Fruit fly (Drosophila melanogaster) whole organism, prepupa: ENCODE results near the gene Sas-4.

ENCODE experiments used
- Blimp-1 ChIP-seq: fragments of 200-800 bp; sonication (Bioruptor generic); optimal IDR thresholded peaks from 3 replicates; lab custom pipeline; 2017; ENCODE audit warnings: missing biosample characterization, missing genetic modification characterization, mild to moderate bottlenecking, moderate library complexity, missing genetic modification reagents
- CG10631 ChIP-seq: fragments of 200-800 bp; sonication (Bioruptor generic); optimal IDR thresholded peaks from 2 replicates; lab custom pipeline; 2016; ENCODE audit warnings: missing biosample characterization, missing genetic modification characterization
- CG10669 ChIP-seq: fragments of 200-800 bp; sonication (Bioruptor generic); optimal IDR thresholded peaks from 3 replicates; lab custom pipeline; 2018; ENCODE audit warnings: missing biosample characterization, mild to moderate bottlenecking, missing genetic modification characterization, moderate library complexity
- CG11294 ChIP-seq: fragments of 200-800 bp; sonication (Bioruptor generic); IDR thresholded peaks from 2 replicates; pipeline ENCODE4 v1.3.6; 2022; ENCODE audit warnings: missing biosample characterization, missing genetic modification characterization
- CG11762 ChIP-seq: fragments of 200-800 bp; sonication (Bioruptor generic); optimal IDR thresholded peaks from 3 replicates; lab custom pipeline; 2016; ENCODE audit warnings: missing biosample characterization, missing genetic modification characterization; ENCODE audit not compliant: insufficient read depth
- CG11902 ChIP-seq: fragments of 200-800 bp; sonication (Bioruptor generic); optimal IDR thresholded peaks from 3 replicates; lab custom pipeline; 2016; ENCODE audit warnings: missing biosample characterization, missing genetic modification characterization
- CG15336 ChIP-seq: fragments of 200-800 bp; sonication (Bioruptor generic); IDR thresholded peaks from 2 replicates; pipeline ENCODE4 v1.3.6; 2022; ENCODE audit warnings: missing biosample characterization, missing genetic modification characterization
- CG3032 ChIP-seq: fragments of 200-800 bp; optimal IDR thresholded peaks from 2 replicates; lab custom pipeline; 2019; ENCODE audit warnings: missing biosample characterization, mild to moderate bottlenecking, missing genetic modification characterization, moderate library complexity
- CG31627 ChIP-seq: fragments of 200-800 bp; sonication (Bioruptor generic); optimal IDR thresholded peaks from 3 replicates; lab custom pipeline; 2016; ENCODE audit warnings: missing biosample characterization, missing genetic modification characterization
- CG32006 ChIP-seq: fragments of 200-800 bp; sonication (Bioruptor generic); optimal IDR thresholded peaks from 3 replicates; lab custom pipeline; 2017; ENCODE audit warnings: missing biosample characterization, mild to moderate bottlenecking, missing genetic modification characterization
- CG3919 ChIP-seq: fragments of 200-800 bp; sonication (Bioruptor generic); optimal IDR thresholded peaks from 3 replicates; lab custom pipeline; 2016; ENCODE audit warnings: missing biosample characterization, missing genetic modification characterization
- CG4318 ChIP-seq: fragments of 200-800 bp; sonication (Bioruptor generic); optimal IDR thresholded peaks from 3 replicates; lab custom pipeline; 2017; ENCODE audit warnings: missing biosample characterization, mild to moderate bottlenecking, missing genetic modification characterization
- CG6163 ChIP-seq: fragments of 200-800 bp; sonication (Bioruptor generic); IDR thresholded peaks from 3 replicates; pipeline ENCODE4 v1.3.6; 2022; ENCODE audit warnings: missing biosample characterization, missing genetic modification characterization
- CG6792 ChIP-seq: fragments of 200-800 bp; sonication (Bioruptor generic); optimal IDR thresholded peaks from 3 replicates; lab custom pipeline; 2016; ENCODE audit warnings: missing biosample characterization, missing genetic modification characterization
- CG6854 ChIP-seq: fragments of 200-800 bp; sonication (Bioruptor generic); optimal IDR thresholded peaks from 2 replicates; lab custom pipeline; 2017; ENCODE audit warnings: missing biosample characterization, mild to moderate bottlenecking, missing genetic modification characterization
- CG7368 ChIP-seq: fragments of 200-800 bp; sonication (Bioruptor generic); optimal IDR thresholded peaks from 3 replicates; lab custom pipeline; 2016; ENCODE audit warnings: missing biosample characterization, missing genetic modification characterization
- CG8319 ChIP-seq: fragments of 200-800 bp; sonication (Bioruptor generic); optimal IDR thresholded peaks from 3 replicates; lab custom pipeline; 2016; ENCODE audit warnings: missing biosample characterization, missing genetic modification characterization
- CG8632 ChIP-seq: fragments of 200-800 bp; sonication (Bioruptor generic); optimal IDR thresholded peaks from 3 replicates; lab custom pipeline; 2016; ENCODE audit warnings: missing biosample characterization, missing genetic modification characterization
- Eip75B ChIP-seq: fragments of 200-800 bp; sonication (Bioruptor generic); optimal IDR thresholded peaks from 3 replicates; lab custom pipeline; 2016; ENCODE audit warnings: missing biosample characterization, missing genetic modification characterization
- Eip78C ChIP-seq: fragments of 200-800 bp; sonication (Bioruptor generic); peaks from one replicate; lab custom pipeline; 2016; ENCODE audit warnings: missing biosample characterization, missing genetic modification characterization
- Eip93F ChIP-seq: fragments of 200-800 bp; sonication (Bioruptor generic); optimal IDR thresholded peaks from 2 replicates; lab custom pipeline; 2016; ENCODE audit warnings: missing biosample characterization, mild to moderate bottlenecking, missing genetic modification characterization
- Ets21C ChIP-seq: fragments of 200-800 bp; sonication (Bioruptor generic); optimal IDR thresholded peaks from 3 replicates; lab custom pipeline; 2016; ENCODE audit warnings: missing biosample characterization, missing genetic modification characterization
- Ets96B ChIP-seq: fragments of 200-800 bp; optimal IDR thresholded peaks from 2 replicates; lab custom pipeline; 2019; ENCODE audit warnings: missing biosample characterization, mild to moderate bottlenecking, missing genetic modification characterization, moderate library complexity
- Gug ChIP-seq: fragments of 200-800 bp; sonication (Bioruptor generic); IDR thresholded peaks from 2 replicates; pipeline ENCODE4 v1.3.6; 2022; ENCODE audit warnings: missing biosample characterization, missing genetic modification characterization
- Hr39 ChIP-seq: fragments of 200-800 bp; sonication (Bioruptor generic); optimal IDR thresholded peaks from 2 replicates; lab custom pipeline; 2016; ENCODE audit warnings: missing biosample characterization, missing genetic modification characterization
- Hr4 ChIP-seq: fragments of 200-800 bp; sonication (Bioruptor generic); optimal IDR thresholded peaks from 3 replicates; lab custom pipeline; 2016; ENCODE audit warnings: missing biosample characterization, missing genetic modification characterization
- Lpt ChIP-seq: fragments of 200-800 bp; sonication (Bioruptor generic); optimal IDR thresholded peaks from 3 replicates; lab custom pipeline; 2016; ENCODE audit warnings: missing biosample characterization, missing genetic modification characterization
- Met ChIP-seq: fragments of 200-800 bp; sonication (Bioruptor generic); optimal IDR thresholded peaks from 3 replicates; lab custom pipeline; 2016; ENCODE audit warnings: missing biosample characterization, missing genetic modification characterization
- Smox ChIP-seq: fragments of 200-800 bp; sonication (Bioruptor generic); optimal IDR thresholded peaks from 3 replicates; lab custom pipeline; 2016; ENCODE audit warnings: missing biosample characterization, missing genetic modification characterization
- Sox14 ChIP-seq: fragments of 200-800 bp; sonication (Bioruptor generic); optimal IDR thresholded peaks from 3 replicates; lab custom pipeline; 2016; ENCODE audit warnings: missing biosample characterization, missing genetic modification characterization
- achi ChIP-seq: fragments of 200-800 bp; sonication (Bioruptor generic); optimal IDR thresholded peaks from 3 replicates; lab custom pipeline; 2016; ENCODE audit warnings: missing biosample characterization, missing genetic modification characterization
- acj6 ChIP-seq: fragments of 200-800 bp; sonication (Bioruptor generic); optimal IDR thresholded peaks from 3 replicates; lab custom pipeline; 2016; ENCODE audit warnings: missing biosample characterization, missing genetic modification characterization
- cyc ChIP-seq: fragments of 200-800 bp; sonication (Bioruptor generic); optimal IDR thresholded peaks from 3 replicates; lab custom pipeline; 2016; ENCODE audit warnings: missing biosample characterization, missing genetic modification characterization
- dac ChIP-seq: fragments of 200-800 bp; sonication (Bioruptor generic); optimal IDR thresholded peaks from 2 replicates; lab custom pipeline; 2017; ENCODE audit warnings: missing biosample characterization, mild to moderate bottlenecking, missing genetic modification characterization
- dsx ChIP-seq: fragments of 200-800 bp; optimal IDR thresholded peaks from 3 replicates; lab custom pipeline; 2019; ENCODE audit warnings: missing biosample characterization, mild to moderate bottlenecking, missing genetic modification characterization, moderate library complexity; ENCODE audit not compliant: poor library complexity, severe bottlenecking
- eg ChIP-seq: fragments of 200-800 bp; sonication (Bioruptor generic); IDR thresholded peaks from 3 replicates; pipeline ENCODE4 v1.3.6; 2022; ENCODE audit warnings: missing biosample characterization, missing genetic modification characterization
- esn ChIP-seq: fragments of 200-800 bp; sonication (Bioruptor generic); optimal IDR thresholded peaks from 2 replicates; lab custom pipeline; 2016; ENCODE audit warnings: missing biosample characterization, mild to moderate bottlenecking, missing genetic modification characterization, moderate library complexity
- fd59A ChIP-seq: fragments of 200-800 bp; sonication (Bioruptor generic); optimal IDR thresholded peaks from 2 replicates; lab custom pipeline; 2017; ENCODE audit warnings: missing biosample characterization, mild to moderate bottlenecking, missing genetic modification characterization, missing genetic modification reagents
- fd85E ChIP-seq: fragments of 200-800 bp; sonication (Bioruptor generic); optimal IDR thresholded peaks from 3 replicates; lab custom pipeline; 2016; ENCODE audit warnings: missing biosample characterization, missing genetic modification characterization
- fkh ChIP-seq: fragments of 200-800 bp; sonication (Bioruptor generic); optimal IDR thresholded peaks from 3 replicates; lab custom pipeline; 2017; ENCODE audit warnings: missing biosample characterization, mild to moderate bottlenecking, missing genetic modification characterization, moderate library complexity
- net ChIP-seq: fragments of 200-800 bp; sonication (Bioruptor generic); optimal IDR thresholded peaks from 3 replicates; lab custom pipeline; 2016; ENCODE audit warnings: missing biosample characterization, missing genetic modification characterization
- salr ChIP-seq, 2 experiments: fragments of 200-800 bp; sonication (Bioruptor generic); optimal IDR thresholded peaks; 3 replicates each; lab custom pipeline; 2016 to 2018; ENCODE audit warnings: missing biosample characterization in 2 of 2, missing genetic modification characterization in 2 of 2, mild to moderate bottlenecking in 1 of 2
- spab ChIP-seq: fragments of 200-800 bp; sonication (Bioruptor generic); optimal IDR thresholded peaks from 2 replicates; lab custom pipeline; 2017; ENCODE audit warnings: missing biosample characterization, mild to moderate bottlenecking, missing genetic modification characterization, missing genetic modification reagents
- svp ChIP-seq: fragments of 200-800 bp; sonication (Bioruptor generic); peaks from one replicate; lab custom pipeline; 2016; ENCODE audit warnings: missing biosample characterization, missing genetic modification characterization
- topi ChIP-seq: fragments of 200-800 bp; sonication (Bioruptor generic); optimal IDR thresholded peaks from 3 replicates; lab custom pipeline; 2016; ENCODE audit warnings: missing biosample characterization, missing genetic modification characterization
- vri ChIP-seq: fragments of 200-800 bp; sonication (Bioruptor generic); optimal IDR thresholded peaks from 3 replicates; lab custom pipeline; 2016; ENCODE audit warnings: missing biosample characterization, mild to moderate bottlenecking, missing genetic modification characterization

Sas-4 gene

DNA sequence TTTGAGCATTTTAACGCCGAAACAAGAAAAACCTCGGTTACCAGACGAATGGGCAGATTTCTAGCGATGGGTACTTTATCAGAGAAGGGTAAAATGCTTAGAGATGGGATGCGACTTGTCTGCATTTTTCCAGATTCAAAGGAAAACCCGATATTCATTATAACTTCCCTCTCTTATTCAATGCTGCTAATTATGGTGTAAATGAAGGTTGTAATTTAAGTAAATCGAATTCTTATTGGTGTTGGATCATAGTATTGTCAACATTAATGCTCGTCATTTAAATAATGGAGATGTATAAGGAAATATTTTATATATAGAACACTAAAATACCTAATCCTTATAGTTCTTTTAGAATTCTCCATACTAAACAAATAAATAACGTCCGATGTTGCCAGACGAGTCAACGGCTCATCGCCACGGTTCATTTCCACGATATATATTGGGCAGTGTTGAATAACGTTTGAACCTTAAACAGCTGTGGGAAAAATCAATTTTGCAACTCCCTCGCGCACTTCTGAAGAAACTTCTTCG lies 27.0 kb upstream of the Sas-4 start, which contains the start of the genes Alh and CG10098 (continued):
- TF ChIP-seq Eip78C (GFP tag; lab: Kevin White, UChicago) (peak; percentile 90), fd85E (GFP tag; lab: Kevin White, UChicago) (no peak), Ets96B (tag; lab: Kevin White, UChicago) (peak; percentile 61), CG3919 (GFP tag; lab: Kevin White, UChicago) (peak; percentile 72), esn (peak; percentile 89), CG4318 (peak; percentile 72), svp (GFP tag; lab: Kevin White, UChicago) (peak; percentile 96), Gug (peak; percentile 55), CG3032 (tag; lab: Kevin White, UChicago) (peak; percentile 81), cyc (peak; percentile 91), Blimp-1 (GFP tag; lab: Kevin White, UChicago) (peak; percentile 28), net (GFP tag; lab: Kevin White, UChicago) (peak; percentile 62), CG6163 (peak; percentile 79), CG6854 (GFP tag; lab: Kevin White, UChicago) (no peak), salr (GFP tag; optimal IDR thresholded peaks at IDR 0.05; lab: Kevin White, UChicago) (peak; percentile 61 to 88), spab (peak; percentile 42), CG15336 (GFP tag; lab: Robert Waterston, UW) (peak; percentile 23; the same call in 1 of the 2 replicates), CG8632 (GFP tag; lab: Kevin White, UChicago) (peak; percentile 73), eg (GFP tag; lab: Robert Waterston, UW) (peak; percentile 81), Smox (GFP tag; lab: Kevin White, UChicago) (peak; percentile 86)

DNA sequence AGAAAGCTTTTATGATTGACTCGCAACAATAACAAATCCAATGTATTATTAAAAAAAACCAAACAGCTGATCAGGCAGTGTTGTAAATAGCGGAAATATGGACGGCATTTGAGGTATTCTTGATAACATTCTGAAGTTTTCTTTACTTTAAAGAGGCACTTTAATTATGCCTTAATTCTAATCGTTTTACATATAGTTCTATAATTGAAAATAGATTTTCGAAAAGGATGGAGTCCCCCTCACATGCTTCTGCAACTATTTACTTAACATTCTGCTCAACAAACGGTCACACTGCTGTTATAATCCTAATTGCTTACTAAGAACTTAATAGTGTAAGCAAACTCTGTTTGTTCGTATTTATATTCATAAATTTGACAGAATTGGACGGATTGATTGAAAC lies 23.2 kb upstream of the Sas-4 start, which contains the start of gene CG10068:
TSS of gene CG10068 (minus strand) at position 62 of the 400 bp plus-strand sequence.
- TF ChIP-seq dsx (peak; percentile 91), salr (GFP tag; optimal IDR thresholded peaks at IDR 0.05; lab: Kevin White, UChicago) (peak in 1 of 2 experiments; percentile 62), Blimp-1 (GFP tag; lab: Kevin White, UChicago) (peak; percentile 49), CG31627 (GFP tag; lab: Kevin White, UChicago) (peak; percentile 84), CG10631 (peak; percentile 85), fd59A (GFP tag; lab: Kevin White, UChicago) (peak; percentile 62), net (GFP tag; lab: Kevin White, UChicago) (peak; percentile 69), Gug (no peak; the same call in 1 of the 2 replicates), acj6 (GFP tag; lab: Kevin White, UChicago) (peak; percentile 77), Eip93F (GFP tag; lab: Kevin White, UChicago) (no peak), topi (GFP tag; lab: Kevin White, UChicago) (peak; percentile 90), Met (GFP tag; lab: Kevin White, UChicago) (peak; percentile 87), dac (peak; percentile 29), Ets96B (tag; lab: Kevin White, UChicago) (peak; percentile 80), CG11902 (GFP tag; lab: Kevin White, UChicago) (peak; percentile 55), CG6163 (peak; percentile 93), CG6854 (GFP tag; lab: Kevin White, UChicago) (peak; percentile 57), eg (GFP tag; lab: Robert Waterston, UW) (peak; percentile 93), Hr4 (peak; percentile 72), Sox14 (GFP tag; lab: Kevin White, UChicago) (peak; percentile 90), svp (GFP tag; lab: Kevin White, UChicago) (peak; percentile 96), Lpt (GFP tag; lab: Kevin White, UChicago) (peak; percentile 60), fd85E (GFP tag; lab: Kevin White, UChicago) (peak; percentile 4), CG11762 (GFP tag; lab: Kevin White, UChicago) (peak; percentile 63), Eip78C (GFP tag; lab: Kevin White, UChicago) (peak; percentile 95), spab (peak; percentile 54), Hr39 (GFP tag; lab: Kevin White, UChicago) (peak; percentile 87), CG15336 (GFP tag; lab: Robert Waterston, UW) (peak; percentile 77), Eip75B (GFP tag; lab: Kevin White, UChicago) (peak; percentile 88), CG6792 (GFP tag; lab: Kevin White, UChicago) (peak; percentile 82), achi (peak; percentile 82), CG32006 (GFP tag; lab: Kevin White, UChicago) (no peak), Ets21C (GFP tag; lab: Kevin White, UChicago) (peak; percentile 81), fkh (GFP tag; lab: Kevin White, UChicago) (peak; percentile 97), CG3032 (tag; lab: Kevin White, UChicago) (peak; percentile 84), cyc (peak; percentile 83), CG4318 (peak; percentile 30), CG11294 (GFP tag; lab: Robert Waterston, UW) (peak; percentile 57), CG10669 (GFP tag; lab: Kevin White, UChicago) (peak; percentile 81), CG8319 (GFP tag; lab: Kevin White, UChicago) (peak; percentile 38), Smox (GFP tag; lab: Kevin White, UChicago) (peak; percentile 84), CG7368 (GFP tag; lab: Kevin White, UChicago) (peak; percentile 64), vri (GFP tag; lab: Kevin White, UChicago) (peak; percentile 73), esn (peak; percentile 92)
